Fruit fly (Drosophila melanogaster) S2 (cell line): Measurements from ENCODE around the gene Hr38.

ENCODE experiments used
- CG8478 ChIP-seq: fragments of >200 bp; optimal IDR thresholded peaks from 2 replicates; lab custom pipeline; 2018
- CTCF ChIP-seq, 2 experiments: fragments of >200 bp; optimal IDR thresholded peaks; 2 replicates each; lab custom pipeline; 2018

dm6 chr2L:20759809-20760485, 45.6 kb upstream of the Hr38 start:
- TF ChIP-seq CG8478 (lab: Kevin White, UChicago) (no peak), CTCF (optimal IDR thresholded peaks at IDR 0.05; lab: Kevin White, UChicago) (no peak)
